Worm (Caenorhabditis elegans) whole organism, L1 larva: Measurements from ENCODE around the gene eif-2D.

ENCODE experiments used
- C16A3.4 ChIP-seq: fragments of 150-350 bp; optimal IDR thresholded peaks from 2 replicates; lab custom pipeline; 2014; ENCODE audit warnings: missing biosample characterization, missing genetic modification characterization
- C34B4.2 ChIP-seq: sonication (generic microtip); optimal IDR thresholded peaks from 2 replicates; lab custom pipeline; 2017; ENCODE audit warnings: mild to moderate bottlenecking, missing genetic modification characterization, missing compliant biosample characterization
- F16B12.6 ChIP-seq: fragments of 150-350 bp; optimal IDR thresholded peaks from 2 replicates; lab custom pipeline; 2014; ENCODE audit warnings: missing biosample characterization, missing genetic modification characterization
- Y116A8C.19 ChIP-seq: sonication (generic microtip); optimal IDR thresholded peaks from 2 replicates; lab custom pipeline; 2016; ENCODE audit warnings: missing compliant biosample characterization, missing genetic modification characterization, borderline replicate concordance
- ama-1 ChIP-seq: fragments of 150-350 bp; optimal IDR thresholded peaks from 2 replicates; lab custom pipeline; 2014
- blmp-1 ChIP-seq: fragments of 150-350 bp; optimal IDR thresholded peaks from 2 replicates; lab custom pipeline; 2014; ENCODE audit warnings: missing biosample characterization, missing genetic modification characterization
- ceh-63 ChIP-seq: fragments of 200-800 bp; sonication (Bioruptor generic); optimal IDR thresholded peaks from 2 replicates; lab custom pipeline; 2018; ENCODE audit warnings: mild to moderate bottlenecking, missing genetic modification characterization, missing compliant biosample characterization
- ceh-8 ChIP-seq: fragments of 200-800 bp; sonication (Bioruptor generic); optimal IDR thresholded peaks from 2 replicates; lab custom pipeline; 2018; ENCODE audit warnings: mild to moderate bottlenecking, missing genetic modification characterization, moderate library complexity, missing compliant biosample characterization
- ceh-88 ChIP-seq: fragments of 200-800 bp; sonication (Bioruptor generic); IDR thresholded peaks from 2 replicates; pipeline ENCODE4 v1.3.6; 2022; ENCODE audit warnings: missing genetic modification characterization, missing compliant biosample characterization
- ceh-90 ChIP-seq: sonication (generic microtip); optimal IDR thresholded peaks from 2 replicates; lab custom pipeline; 2016; ENCODE audit warnings: missing genetic modification characterization, missing compliant biosample characterization
- dpl-1 ChIP-seq, 3 experiments: fragments of 150-350 bp in 2 of 3; sonication (generic microtip) in 1 of 3; optimal IDR thresholded peaks; 2 replicates each; lab custom pipeline; 2014 to 2017; ENCODE audit warnings: missing biosample characterization in 3 of 3, missing genetic modification characterization in 3 of 3, missing genetic modification reagents in 3 of 3
- efl-1 ChIP-seq, 4 experiments: fragments of 150-350 bp; optimal IDR thresholded peaks in 3 of 4; peaks in 1 of 4; 1 replicate in 1 of 4; 2 replicates in 3 of 4; lab custom pipeline; 2014; ENCODE audit warnings: missing biosample characterization in 2 of 4, missing genetic modification characterization in 2 of 4, missing genetic modification reagents in 2 of 4
- egl-13 ChIP-seq: sonication (generic microtip); optimal IDR thresholded peaks from 2 replicates; lab custom pipeline; 2016; ENCODE audit warnings: missing genotype, missing genetic modification reagents, missing genetic modification characterization, missing compliant biosample characterization
- elt-3 ChIP-seq, 6 experiments: fragments of 150-350 bp in 1 of 6; sonication (generic microtip); optimal IDR thresholded peaks; 2 replicates each; lab custom pipeline; 2017 to 2018; ENCODE audit warnings: missing biosample characterization in 6 of 6, missing genetic modification characterization in 6 of 6, inconsistent platforms in 1 of 6
- fkh-10 ChIP-seq: sonication (generic microtip); optimal IDR thresholded peaks from 2 replicates; lab custom pipeline; 2017; ENCODE audit warnings: missing biosample characterization, missing genetic modification reagents, missing genetic modification characterization
- fos-1 ChIP-seq: fragments of 150-350 bp; optimal IDR thresholded peaks from 2 replicates; lab custom pipeline; 2014; ENCODE audit warnings: missing biosample characterization, missing genetic modification characterization
- hpl-2 ChIP-seq: fragments of 150-350 bp; optimal IDR thresholded peaks from 2 replicates; lab custom pipeline; 2014; ENCODE audit warnings: missing biosample characterization, missing genetic modification reagents, missing genetic modification characterization
- isw-1 ChIP-seq: fragments of 200-800 bp; sonication (Bioruptor generic); IDR thresholded peaks from 2 replicates; pipeline ENCODE4 v1.3.6; 2022; ENCODE audit warnings: missing genetic modification characterization, missing compliant biosample characterization
- jun-1 ChIP-seq: fragments of 150-350 bp; optimal IDR thresholded peaks from 2 replicates; lab custom pipeline; 2014; ENCODE audit warnings: missing biosample characterization, missing genetic modification reagents, missing genetic modification characterization
- lin-13 ChIP-seq: fragments of 150-350 bp; optimal IDR thresholded peaks from 2 replicates; lab custom pipeline; 2014; ENCODE audit warnings: missing biosample characterization, missing genetic modification reagents, missing genetic modification characterization
- lin-14 ChIP-seq: fragments of 200-800 bp; sonication (Bioruptor generic); optimal IDR thresholded peaks from 2 replicates; lab custom pipeline; 2018; ENCODE audit warnings: mild to moderate bottlenecking, missing genetic modification characterization, moderate library complexity, missing compliant biosample characterization
- lin-15B ChIP-seq: fragments of 150-350 bp; sonication (generic microtip); optimal IDR thresholded peaks from 3 replicates; lab custom pipeline; 2014; ENCODE audit warnings: missing biosample characterization, missing genetic modification characterization
- lin-35 ChIP-seq, 2 experiments: fragments of 150-350 bp; optimal IDR thresholded peaks; 2 replicates each; lab custom pipeline; 2014; ENCODE audit warnings: missing biosample characterization in 2 of 2, missing genetic modification characterization in 2 of 2, missing genetic modification reagents in 2 of 2
- lin-39 ChIP-seq: fragments of 150-350 bp; optimal IDR thresholded peaks from 2 replicates; lab custom pipeline; 2014; ENCODE audit warnings: missing biosample characterization, missing genetic modification reagents, missing genetic modification characterization
- lir-3 ChIP-seq: sonication (generic microtip); optimal IDR thresholded peaks from 2 replicates; lab custom pipeline; 2016; ENCODE audit warnings: mild to moderate bottlenecking, missing genetic modification characterization, moderate library complexity, missing compliant biosample characterization; ENCODE audit not compliant: poor library complexity
- mab-9 ChIP-seq: fragments of 200-800 bp; sonication (Bioruptor generic); IDR thresholded peaks from 2 replicates; pipeline ENCODE4 v1.3.6; 2022; ENCODE audit warnings: missing genetic modification reagents, missing genetic modification characterization, missing compliant biosample characterization
- mdl-1 ChIP-seq, 2 experiments: fragments of 150-350 bp; optimal IDR thresholded peaks; 2 replicates each; lab custom pipeline; 2014 to 2017; ENCODE audit warnings: missing biosample characterization in 2 of 2, missing genetic modification characterization in 2 of 2, inconsistent platforms in 1 of 2
- mef-2 ChIP-seq: fragments of 150-350 bp; optimal IDR thresholded peaks from 2 replicates; lab custom pipeline; 2014; ENCODE audit warnings: missing biosample characterization, missing genetic modification characterization
- mep-1 ChIP-seq: fragments of 150-350 bp; optimal IDR thresholded peaks from 2 replicates; lab custom pipeline; 2014; ENCODE audit warnings: missing biosample characterization, missing genetic modification characterization
- nhr-19 ChIP-seq: fragments of 200-800 bp; sonication (Bioruptor generic); conservative IDR thresholded peaks from 2 replicates; pipeline ENCODE4 v1.3.6; 2022; ENCODE audit warnings: missing genetic modification characterization, missing compliant biosample characterization
- nhr-237 ChIP-seq: fragments of 150-350 bp; optimal IDR thresholded peaks from 2 replicates; lab custom pipeline; 2014; ENCODE audit warnings: missing biosample characterization, missing genetic modification characterization
- nhr-28 ChIP-seq: fragments of 150-350 bp; optimal IDR thresholded peaks from 2 replicates; lab custom pipeline; 2014; ENCODE audit warnings: missing biosample characterization, missing genetic modification characterization
- nhr-71 ChIP-seq: sonication (generic microtip); optimal IDR thresholded peaks from 2 replicates; lab custom pipeline; 2016; ENCODE audit warnings: mild to moderate bottlenecking, missing genetic modification characterization, moderate library complexity, missing compliant biosample characterization
- nhr-76 ChIP-seq: sonication (generic microtip); optimal IDR thresholded peaks from 2 replicates; lab custom pipeline; 2017; ENCODE audit warnings: missing biosample characterization, missing genetic modification characterization
- nhr-77 ChIP-seq: fragments of 150-350 bp; optimal IDR thresholded peaks from 2 replicates; lab custom pipeline; 2014; ENCODE audit warnings: missing biosample characterization, missing genetic modification characterization
- nhr-85 ChIP-seq: sonication (generic microtip); peaks from one replicate; lab custom pipeline; 2016; ENCODE audit warnings: missing genetic modification characterization, inconsistent platforms, missing compliant biosample characterization
- nhr-90 ChIP-seq: sonication (generic microtip); optimal IDR thresholded peaks from 2 replicates; lab custom pipeline; 2016; ENCODE audit warnings: mild to moderate bottlenecking, missing genetic modification characterization, missing compliant biosample characterization; ENCODE audit not compliant: poor library complexity
- pag-3 ChIP-seq: sonication (generic microtip); optimal IDR thresholded peaks from 2 replicates; lab custom pipeline; 2017; ENCODE audit warnings: missing genetic modification characterization, mild to moderate bottlenecking, missing compliant biosample characterization, antibody characterized with exemption, borderline replicate concordance; ENCODE audit not compliant: insufficient read depth
- pax-3 ChIP-seq: fragments of 200-800 bp; sonication (Bioruptor generic); optimal IDR thresholded peaks from 2 replicates; lab custom pipeline; 2018; ENCODE audit warnings: mild to moderate bottlenecking, missing genetic modification characterization, moderate library complexity, missing compliant biosample characterization
- rnt-1 ChIP-seq: sonication (generic microtip); optimal IDR thresholded peaks from 2 replicates; lab custom pipeline; 2016; ENCODE audit warnings: mild to moderate bottlenecking, missing genetic modification characterization, moderate library complexity, missing compliant biosample characterization
- skn-1 ChIP-seq: fragments of 150-350 bp; optimal IDR thresholded peaks from 2 replicates; lab custom pipeline; 2014; ENCODE audit warnings: missing biosample characterization, missing genetic modification characterization
- snpc-4 ChIP-seq: fragments of 150-350 bp; optimal IDR thresholded peaks from 2 replicates; lab custom pipeline; 2014; ENCODE audit warnings: missing biosample characterization, missing genetic modification characterization
- snu-23 ChIP-seq: sonication (generic microtip); optimal IDR thresholded peaks from 2 replicates; lab custom pipeline; 2016; ENCODE audit warnings: missing genetic modification characterization, missing compliant biosample characterization
- sox-4 ChIP-seq: sonication (generic microtip); optimal IDR thresholded peaks from 2 replicates; lab custom pipeline; 2016; ENCODE audit warnings: missing genetic modification characterization, missing compliant biosample characterization
- sptf-1 ChIP-seq: fragments of 150-350 bp; optimal IDR thresholded peaks from 2 replicates; lab custom pipeline; 2014; ENCODE audit warnings: missing biosample characterization, missing genetic modification characterization
- swsn-7 ChIP-seq: sonication (generic microtip); optimal IDR thresholded peaks from 2 replicates; lab custom pipeline; 2016; ENCODE audit warnings: missing genetic modification characterization, missing compliant biosample characterization
- tlp-1 ChIP-seq: fragments of 150-350 bp; optimal IDR thresholded peaks from 2 replicates; lab custom pipeline; 2014; ENCODE audit warnings: missing biosample characterization, missing genetic modification characterization
- unc-62 ChIP-seq: fragments of 150-350 bp; optimal IDR thresholded peaks from 2 replicates; lab custom pipeline; 2014; ENCODE audit warnings: missing biosample characterization, missing genetic modification reagents, missing genetic modification characterization
- unc-86 ChIP-seq: sonication (generic microtip); optimal IDR thresholded peaks from 2 replicates; lab custom pipeline; 2016; ENCODE audit warnings: missing genetic modification characterization, missing compliant biosample characterization
- vab-15 ChIP-seq: sonication (generic microtip); optimal IDR thresholded peaks from 2 replicates; lab custom pipeline; 2017; ENCODE audit warnings: missing genotype, mild to moderate bottlenecking, missing genetic modification characterization, missing compliant biosample characterization
- zag-1 ChIP-seq: fragments of 150-350 bp; optimal IDR thresholded peaks from 2 replicates; lab custom pipeline; 2014; ENCODE audit warnings: missing biosample characterization, missing genetic modification characterization
- zip-4 ChIP-seq: fragments of 200-800 bp; sonication (Bioruptor generic); optimal IDR thresholded peaks from 2 replicates; lab custom pipeline; 2018; ENCODE audit warnings: mild to moderate bottlenecking, missing genetic modification characterization, moderate library complexity, missing compliant biosample characterization
- ztf-4 ChIP-seq: fragments of 150-350 bp; optimal IDR thresholded peaks from 2 replicates; lab custom pipeline; 2014; ENCODE audit warnings: missing biosample characterization, missing genetic modification characterization

eif-2D gene

DNA sequence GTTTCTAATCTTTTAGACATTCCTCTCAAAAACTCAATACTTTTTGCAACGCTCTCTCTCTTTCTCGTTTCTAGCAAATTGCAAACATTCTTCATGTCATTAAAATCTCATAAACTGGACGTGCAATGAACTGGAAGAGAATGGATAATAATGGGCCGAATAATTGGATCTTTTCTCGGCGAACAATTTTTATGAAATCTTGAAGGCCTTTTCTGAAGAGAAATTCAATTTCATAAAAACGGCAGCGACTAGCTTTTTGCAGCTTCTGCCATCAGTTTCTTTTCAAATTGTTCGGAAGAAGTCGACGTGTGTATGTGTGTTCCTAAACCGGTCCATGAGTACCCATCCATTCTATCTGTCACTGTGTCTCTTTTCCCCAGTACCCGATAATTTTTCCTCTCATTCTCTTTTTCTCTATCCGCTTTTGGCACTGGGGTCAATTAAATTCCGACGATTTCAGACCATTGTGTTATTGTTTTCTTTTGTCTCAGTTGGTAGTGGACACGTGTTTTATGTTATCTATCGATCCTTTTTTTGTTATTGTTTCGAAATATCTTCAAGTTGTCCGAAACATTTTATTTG, 11.2 kb downstream of the eif-2D start:
- no peak for TF ChIP-seq lin-39 (tag; lab: Kevin White, UChicago)
- no peak for TF ChIP-seq sptf-1 (tag; lab: Kevin White, UChicago)
- no peak for TF ChIP-seq dpl-1 (GFP tag; optimal IDR thresholded peaks at IDR 0.05; lab: Kevin White, UChicago)
- no peak for TF ChIP-seq lir-3 (tag; lab: Kevin White, UChicago)
- TF ChIP-seq nhr-85, result peak; percentile 78
- peak; percentile 29 for TF ChIP-seq fkh-10 (GFP tag; lab: Kevin White, UChicago)
- no peak for TF ChIP-seq lin-15B
- no peak for TF ChIP-seq nhr-77 (tag; lab: Kevin White, UChicago)
- TF ChIP-seq nhr-237 (tag; lab: Kevin White, UChicago), result no peak
- TF ChIP-seq egl-13 (tag; lab: Kevin White, UChicago), result no peak
- TF ChIP-seq mab-9 (GFP tag; lab: Robert Waterston, UW), result no peak
- no peak for TF ChIP-seq snpc-4 (tag; lab: Kevin White, UChicago)
- TF ChIP-seq nhr-19 (GFP tag; lab: Robert Waterston, UW), result no peak
- no peak for TF ChIP-seq isw-1 (GFP tag; lab: Robert Waterston, UW)
- TF ChIP-seq nhr-90, result no peak
- TF ChIP-seq unc-62, result no peak
- no peak for TF ChIP-seq jun-1 (tag; lab: Kevin White, UChicago)
- no peak for TF ChIP-seq swsn-7 (tag; lab: Kevin White, UChicago)
- TF ChIP-seq skn-1 (tag; lab: Kevin White, UChicago), result no peak
- TF ChIP-seq ceh-88 (GFP tag; lab: Robert Waterston, UW), result no peak
- TF ChIP-seq unc-86, result no peak
- TF ChIP-seq tlp-1 (tag; lab: Kevin White, UChicago), result no peak
- no peak for TF ChIP-seq lin-35 (GFP tag; optimal IDR thresholded peaks at IDR 0.05; lab: Kevin White, UChicago)
- TF ChIP-seq pag-3 (tag; lab: Kevin White, UChicago), result no peak
- no peak for TF ChIP-seq ztf-4 (tag; lab: Kevin White, UChicago)
- TF ChIP-seq zag-1 (tag; lab: Kevin White, UChicago), result no peak
- no peak for TF ChIP-seq efl-1 (optimal IDR thresholded peaks at IDR 0.05; lab: Kevin White, UChicago)
- TF ChIP-seq efl-1 (GFP tag; optimal IDR thresholded peaks at IDR 0.05 in 1 of 2; lab: Kevin White, UChicago), result peak in 1 of 2 experiments; percentile 50
- TF ChIP-seq fos-1 (tag; lab: Kevin White, UChicago), result no peak
- peak; percentile 46 for TF ChIP-seq lin-14 (GFP tag; lab: Kevin White, UChicago)
- peak; percentile 69 for TF ChIP-seq blmp-1 (tag; lab: Kevin White, UChicago)
- no peak for TF ChIP-seq elt-3 (tag; optimal IDR thresholded peaks at IDR 0.05; lab: Kevin White, UChicago)
- no peak for TF ChIP-seq vab-15 (tag; lab: Kevin White, UChicago)
- TF ChIP-seq pax-3 (tag; lab: Kevin White, UChicago), result no peak
- no peak for TF ChIP-seq C34B4.2
- no peak for TF ChIP-seq nhr-28 (tag; lab: Kevin White, UChicago)
- TF ChIP-seq ceh-90 (tag; lab: Kevin White, UChicago), result no peak
- TF ChIP-seq mep-1 (tag; lab: Kevin White, UChicago), result no peak
- peak; percentile 29 for TF ChIP-seq snu-23 (GFP tag; lab: Kevin White, UChicago)
- no peak for TF ChIP-seq nhr-71 (tag; lab: Kevin White, UChicago)
- TF ChIP-seq C16A3.4 (tag; lab: Kevin White, UChicago), result no peak
- no peak for TF ChIP-seq rnt-1 (tag; lab: Kevin White, UChicago)
- no peak for TF ChIP-seq mdl-1 (tag; optimal IDR thresholded peaks at IDR 0.05; lab: Kevin White, UChicago)
- TF ChIP-seq ama-1 (lab: Kevin White, UChicago), result no peak
- no peak for TF ChIP-seq zip-4 (GFP tag; lab: Kevin White, UChicago)
- TF ChIP-seq nhr-76 (tag; lab: Kevin White, UChicago), result no peak
- no peak for TF ChIP-seq ceh-8 (GFP tag; lab: Kevin White, UChicago)
- TF ChIP-seq ceh-63, result no peak
- no peak for TF ChIP-seq lin-13
- no peak for TF ChIP-seq sox-4 (tag; lab: Kevin White, UChicago)
- no peak for TF ChIP-seq F16B12.6
- TF ChIP-seq hpl-2, result no peak
- TF ChIP-seq mef-2 (tag; lab: Kevin White, UChicago), result no peak
- no peak for TF ChIP-seq Y116A8C.19 (tag; lab: Kevin White, UChicago)
